Fruit fly (Drosophila melanogaster): ENCODE measurements around the gene CG14830.

dm6 chr3L:7254724-7255123, 9.0 kb downstream of the CG14830 start:
- TF ChIP-seq Pif1A (GFP tag; optimal IDR thresholded peaks at IDR 0.05): no peak
- TF ChIP-seq Ets98B (GFP tag; IDR thresholded peaks at IDR 0.05): no peak
- no peak; the same call in 2 of the 3 replicates for TF ChIP-seq fd96Ca (GFP tag; IDR thresholded peaks at IDR 0.05)
- no peak for TF ChIP-seq Pif1B (GFP tag; optimal IDR thresholded peaks at IDR 0.05)
